Fruit fly (Drosophila melanogaster) whole organism, embryonic: ENCODE data around the gene syd.

Experiments
- CG12769 ChIP-seq: fragments of 200-800 bp; sonication (Bioruptor generic); optimal IDR thresholded peaks from 2 replicates; lab custom pipeline; 2019; ENCODE audit warnings: missing biosample characterization, mild to moderate bottlenecking, missing genetic modification characterization, moderate library complexity
- CG2199 ChIP-seq: fragments of 200-800 bp; sonication (Bioruptor generic); IDR thresholded peaks from 3 replicates; pipeline ENCODE4 v1.3.6; 2022; ENCODE audit warnings: missing biosample characterization, missing genetic modification characterization
- CG2678 ChIP-seq: fragments of 200-800 bp; sonication (Bioruptor generic); optimal IDR thresholded peaks from 3 replicates; lab custom pipeline; 2019; ENCODE audit warnings: missing biosample characterization, mild to moderate bottlenecking, missing genetic modification characterization, moderate library complexity
- CG30403 ChIP-seq: fragments of 200-800 bp; sonication (Bioruptor generic); optimal IDR thresholded peaks from 3 replicates; lab custom pipeline; 2016; ENCODE audit warnings: missing biosample characterization, missing genetic modification characterization
- CG30431 ChIP-seq: fragments of 200-800 bp; sonication (Bioruptor generic); optimal IDR thresholded peaks from 2 replicates; lab custom pipeline; 2017; ENCODE audit warnings: missing biosample characterization, missing genetic modification characterization
- CG31388 ChIP-seq: fragments of 200-800 bp; sonication (Bioruptor generic); optimal IDR thresholded peaks from 2 replicates; lab custom pipeline; 2016; ENCODE audit warnings: missing biosample characterization, missing genetic modification characterization
- CG31441 ChIP-seq: fragments of 200-800 bp; sonication (Bioruptor generic); IDR thresholded peaks from 2 replicates; pipeline ENCODE4 v1.3.6; 2022; ENCODE audit warnings: missing biosample characterization, missing genetic modification characterization
- CG34224 ChIP-seq: fragments of 200-800 bp; sonication (Bioruptor generic); IDR thresholded peaks from 3 replicates; pipeline ENCODE4 v1.3.6; 2022; ENCODE audit warnings: missing biosample characterization, missing genetic modification characterization; ENCODE audit not compliant: partially characterized antibody
- CG34376 ChIP-seq: fragments of 200-800 bp; sonication (Bioruptor generic); optimal IDR thresholded peaks from 2 replicates; lab custom pipeline; 2018; ENCODE audit warnings: missing biosample characterization, mild to moderate bottlenecking, missing genetic modification characterization
- CG3995 ChIP-seq: fragments of 200-800 bp; sonication (Bioruptor generic); optimal IDR thresholded peaks from 3 replicates; lab custom pipeline; 2016; ENCODE audit warnings: missing biosample characterization, missing genetic modification characterization
- CG4328 ChIP-seq: fragments of 200-800 bp; sonication (Bioruptor generic); optimal IDR thresholded peaks from 3 replicates; lab custom pipeline; 2017; ENCODE audit warnings: missing biosample characterization, missing genetic modification reagents, missing genetic modification characterization
- CG6854 ChIP-seq: fragments of 200-800 bp; sonication (Bioruptor generic); optimal IDR thresholded peaks from 3 replicates; lab custom pipeline; 2017; ENCODE audit warnings: missing biosample characterization, mild to moderate bottlenecking, missing genetic modification characterization
- CG8281 ChIP-seq: fragments of 200-800 bp; sonication (Bioruptor generic); optimal IDR thresholded peaks from 2 replicates; lab custom pipeline; 2018; ENCODE audit warnings: missing biosample characterization, mild to moderate bottlenecking, missing genetic modification characterization, moderate library complexity
- CG8944 ChIP-seq: fragments of 200-800 bp; sonication (Bioruptor generic); optimal IDR thresholded peaks from 3 replicates; lab custom pipeline; 2016; ENCODE audit warnings: missing biosample characterization, missing genetic modification characterization
- CG9817 ChIP-seq: fragments of 200-800 bp; sonication (Bioruptor generic); optimal IDR thresholded peaks from 2 replicates; lab custom pipeline; 2018; ENCODE audit warnings: missing biosample characterization, mild to moderate bottlenecking, missing genetic modification characterization, moderate library complexity
- CrebB ChIP-seq: fragments of 200-800 bp; sonication (Bioruptor generic); optimal IDR thresholded peaks from 3 replicates; lab custom pipeline; 2018; ENCODE audit warnings: missing biosample characterization, mild to moderate bottlenecking, missing genetic modification characterization
- Dp ChIP-seq: fragments of 200-800 bp; sonication (Bioruptor generic); optimal IDR thresholded peaks from 2 replicates; lab custom pipeline; 2018; ENCODE audit warnings: missing biosample characterization, mild to moderate bottlenecking, missing genetic modification characterization, moderate library complexity
- E2f2 ChIP-seq: fragments of 200-800 bp; sonication (Bioruptor generic); IDR thresholded peaks from 2 replicates; pipeline ENCODE4 v1.3.6; 2022; ENCODE audit warnings: missing biosample characterization, missing genetic modification characterization
- HHEX ChIP-seq: fragments of 200-800 bp; sonication (Bioruptor generic); optimal IDR thresholded peaks from 3 replicates; lab custom pipeline; 2017; ENCODE audit warnings: missing biosample characterization, mild to moderate bottlenecking, missing genetic modification characterization, missing genetic modification reagents
- Jarid2 ChIP-seq: fragments of 200-800 bp; sonication (Bioruptor generic); optimal IDR thresholded peaks from 3 replicates; lab custom pipeline; 2017; ENCODE audit warnings: mild to moderate bottlenecking, missing biosample characterization, missing genetic modification reagents, missing genetic modification characterization
- MTF-1 ChIP-seq: fragments of 200-800 bp; sonication (Bioruptor generic); optimal IDR thresholded peaks from 2 replicates; lab custom pipeline; 2018; ENCODE audit warnings: missing biosample characterization, mild to moderate bottlenecking, missing genetic modification characterization, borderline replicate concordance
- Oaz ChIP-seq: fragments of 200-800 bp; sonication (Bioruptor generic); IDR thresholded peaks from 2 replicates; pipeline ENCODE4 v1.3.6; 2022; ENCODE audit warnings: missing biosample characterization, missing genetic modification characterization
- Ssrp ChIP-seq: fragments of 200-800 bp; sonication (Bioruptor generic); optimal IDR thresholded peaks from 2 replicates; lab custom pipeline; 2018; ENCODE audit warnings: missing biosample characterization, mild to moderate bottlenecking, missing genetic modification characterization, moderate library complexity
- Tbp ChIP-seq: fragments of >200 bp; optimal IDR thresholded peaks from 2 replicates; lab custom pipeline; 2018; ENCODE audit warnings: missing biosample characterization, missing genetic modification characterization
- Usf ChIP-seq: fragments of 200-800 bp; sonication (Bioruptor generic); optimal IDR thresholded peaks from 2 replicates; lab custom pipeline; 2017; ENCODE audit warnings: missing genotype, missing biosample characterization, missing genetic modification characterization
- abd-A ChIP-seq: fragments of 200-800 bp; sonication (Bioruptor generic); optimal IDR thresholded peaks from 3 replicates; lab custom pipeline; 2019; ENCODE audit warnings: missing biosample characterization, mild to moderate bottlenecking, missing genetic modification characterization, moderate library complexity
- ac ChIP-seq: fragments of 200-800 bp; sonication (Bioruptor generic); optimal IDR thresholded peaks from 3 replicates; lab custom pipeline; 2017; ENCODE audit warnings: missing biosample characterization, mild to moderate bottlenecking, missing genetic modification characterization
- amos ChIP-seq: fragments of 200-800 bp; sonication (Bioruptor generic); IDR thresholded peaks from 2 replicates; pipeline ENCODE4 v1.3.6; 2022; ENCODE audit warnings: missing biosample characterization, missing genetic modification characterization; ENCODE audit not compliant: partially characterized antibody
- da ChIP-seq: fragments of 200-800 bp; sonication (Bioruptor generic); optimal IDR thresholded peaks from 2 replicates; lab custom pipeline; 2016; ENCODE audit warnings: missing biosample characterization, missing genetic modification characterization
- ems ChIP-seq: fragments of 200-800 bp; sonication (Bioruptor generic); optimal IDR thresholded peaks from 3 replicates; lab custom pipeline; 2016; ENCODE audit warnings: missing biosample characterization, missing genetic modification characterization
- eve ChIP-seq, 2 experiments: fragments of >200 bp; optimal IDR thresholded peaks; 2 replicates each; lab custom pipeline; 2017; ENCODE audit warnings: missing biosample characterization in 2 of 2, missing genetic modification characterization in 2 of 2
- fu2 ChIP-seq: fragments of 200-800 bp; sonication (Bioruptor generic); optimal IDR thresholded peaks from 2 replicates; lab custom pipeline; 2016; ENCODE audit warnings: missing biosample characterization, missing genetic modification characterization
- gcm ChIP-seq: fragments of 200-800 bp; sonication (Bioruptor generic); optimal IDR thresholded peaks from 2 replicates; lab custom pipeline; 2019; ENCODE audit warnings: missing biosample characterization, mild to moderate bottlenecking, missing genetic modification characterization, moderate library complexity
- grau ChIP-seq: fragments of 200-800 bp; optimal IDR thresholded peaks from 3 replicates; lab custom pipeline; 2019; ENCODE audit warnings: missing biosample characterization, mild to moderate bottlenecking, missing genetic modification characterization, moderate library complexity
- hb ChIP-seq: fragments of 200-800 bp; sonication (Bioruptor generic); IDR thresholded peaks from 3 replicates; pipeline ENCODE4 v1.3.6; 2022; ENCODE audit warnings: missing biosample characterization, missing genetic modification characterization; ENCODE audit not compliant: partially characterized antibody
- her ChIP-seq: fragments of 200-800 bp; sonication (Bioruptor generic); optimal IDR thresholded peaks from 2 replicates; lab custom pipeline; 2016; ENCODE audit warnings: missing biosample characterization, missing genetic modification characterization
- luna ChIP-seq: fragments of 200-800 bp; sonication (Bioruptor generic); optimal IDR thresholded peaks from 2 replicates; lab custom pipeline; 2016; ENCODE audit warnings: missing biosample characterization, missing genetic modification characterization
- maf-S ChIP-seq: fragments of 200-800 bp; sonication (Bioruptor generic); optimal IDR thresholded peaks from 2 replicates; lab custom pipeline; 2016; ENCODE audit warnings: missing biosample characterization, missing genetic modification characterization
- nom ChIP-seq: fragments of 200-800 bp; sonication (Bioruptor generic); optimal IDR thresholded peaks from 2 replicates; lab custom pipeline; 2017; ENCODE audit warnings: missing biosample characterization, missing genetic modification characterization, mild to moderate bottlenecking, moderate library complexity, missing genetic modification reagents
- pan ChIP-seq, 4 experiments: fragments of >200 bp in 3 of 4; fragments of 200-800 bp in 1 of 4; sonication (Bioruptor generic) in 1 of 4; optimal IDR thresholded peaks in 3 of 4; IDR thresholded peaks in 1 of 4; 2 replicates each; pipeline versions ENCODE4 v1.3.6 to Lab custom; 2017 to 2022; ENCODE audit warnings: missing biosample characterization in 2 of 4, missing genetic modification characterization in 2 of 4, mixed read lengths in 1 of 4
- pros ChIP-seq: fragments of 200-800 bp; sonication (Bioruptor generic); optimal IDR thresholded peaks from 3 replicates; lab custom pipeline; 2019; ENCODE audit warnings: missing biosample characterization, mild to moderate bottlenecking, missing genetic modification characterization, moderate library complexity
- slp2 ChIP-seq: fragments of 200-800 bp; sonication (Bioruptor generic); optimal IDR thresholded peaks from 2 replicates; lab custom pipeline; 2016; ENCODE audit warnings: missing biosample characterization, missing genetic modification characterization
- sob ChIP-seq: fragments of 200-800 bp; sonication (Bioruptor generic); IDR thresholded peaks from 2 replicates; pipeline ENCODE4 v1.3.6; 2022; ENCODE audit warnings: missing biosample characterization, missing genetic modification characterization
- sug ChIP-seq: fragments of 200-800 bp; optimal IDR thresholded peaks from 2 replicates; lab custom pipeline; 2019; ENCODE audit warnings: missing biosample characterization, mild to moderate bottlenecking, missing genetic modification characterization, moderate library complexity
- tgo ChIP-seq: fragments of 200-800 bp; sonication (Bioruptor generic); IDR thresholded peaks from 3 replicates; pipeline ENCODE4 v1.3.6; 2022; ENCODE audit warnings: missing biosample characterization, missing genetic modification characterization
- tio ChIP-seq: fragments of 200-800 bp; sonication (Bioruptor generic); optimal IDR thresholded peaks from 2 replicates; lab custom pipeline; 2017; ENCODE audit warnings: missing biosample characterization, missing genetic modification characterization, inconsistent platforms
- unc-4 ChIP-seq: fragments of 200-800 bp; sonication (Bioruptor generic); IDR thresholded peaks from 2 replicates; pipeline ENCODE4 v1.3.6; 2022; ENCODE audit warnings: missing biosample characterization, missing genetic modification characterization; ENCODE audit not compliant: partially characterized antibody
- wdn ChIP-seq: fragments of 200-800 bp; sonication (Bioruptor generic); IDR thresholded peaks from 2 replicates; pipeline ENCODE4 v1.3.6; 2022; ENCODE audit warnings: missing biosample characterization, missing genetic modification characterization
- wor ChIP-seq: fragments of 200-800 bp; sonication (Bioruptor generic); IDR thresholded peaks from 2 replicates; pipeline ENCODE4 v1.3.6; 2022; ENCODE audit warnings: missing biosample characterization, missing genetic modification characterization

The syd gene

DNA sequence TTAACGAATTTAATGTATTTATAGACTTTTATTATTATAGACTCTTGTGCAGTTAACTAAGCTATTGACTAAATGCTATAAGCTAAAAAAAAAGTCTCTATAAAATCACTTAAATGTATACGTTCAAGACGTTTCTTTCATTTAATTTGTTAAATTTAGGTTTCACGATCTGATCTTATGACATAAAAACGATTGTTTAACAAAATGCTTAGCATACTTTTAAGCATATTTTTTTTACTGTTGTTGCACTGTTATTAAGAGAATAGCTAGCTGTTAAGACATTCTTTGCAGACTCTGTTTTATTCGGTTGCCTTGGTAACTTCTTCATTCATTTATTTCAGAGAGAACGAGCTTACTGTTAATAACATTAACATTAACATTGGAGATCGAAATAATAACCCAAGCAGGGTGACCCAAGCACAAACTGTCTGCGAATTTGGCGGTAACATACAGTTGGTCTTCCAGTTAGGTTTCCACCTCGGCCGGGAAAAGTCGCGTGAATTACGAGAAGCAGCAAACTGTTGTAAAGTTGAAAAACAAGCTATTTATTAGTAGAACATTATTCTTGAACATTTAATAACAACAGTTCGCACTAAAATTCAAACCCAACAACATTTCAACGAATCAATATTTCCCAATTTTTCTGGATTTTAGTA, 67.2 kb downstream of the syd start, which contains the start of gene CG32365 (continued):
- TF ChIP-seq pros (GFP tag; lab: Kevin White, UChicago) (no peak), her (GFP tag; lab: Kevin White, UChicago) (peak; percentile 55), gcm (GFP tag; lab: Kevin White, UChicago) (peak; percentile 6), pan (optimal IDR thresholded peaks at IDR 0.05; lab: Kevin White, UChicago) (no peak), pan (GFP tag; optimal IDR thresholded peaks at IDR 0.05 in 1 of 2, IDR thresholded peaks at IDR 0.05 in 1 of 2) (no peak), maf-S (GFP tag; lab: Kevin White, UChicago) (no peak), tgo (no peak), CG12769 (tag; lab: Kevin White, UChicago) (peak; percentile 59), grau (tag; lab: Kevin White, UChicago) (peak; percentile 52), CG34224 (GFP tag; lab: Robert Waterston, UW) (0 out of 3 replicates have a peak, but pooled peaks have one; percentile 45), CG30431 (GFP tag; lab: Kevin White, UChicago) (no peak), amos (GFP tag; lab: Robert Waterston, UW) (no peak; the same call in 1 of the 2 replicates), ac (no peak), luna (GFP tag; lab: Kevin White, UChicago) (peak; percentile 22), Dp (GFP tag; lab: Kevin White, UChicago) (peak; percentile 62), MTF-1 (GFP tag; lab: Kevin White, UChicago) (peak; percentile 21), wor (GFP tag; lab: Robert Waterston, UW) (no peak), Jarid2 (peak; percentile 83), CG30403 (GFP tag; lab: Kevin White, UChicago) (no peak), CG6854 (GFP tag; lab: Kevin White, UChicago) (peak; percentile 5), tio (no peak), CG2678 (tag; lab: Kevin White, UChicago) (peak; percentile 32), abd-A (tag; lab: Kevin White, UChicago) (peak; percentile 45), da (GFP tag; lab: Kevin White, UChicago) (no peak), CG3995 (GFP tag; lab: Kevin White, UChicago) (no peak), fu2 (no peak), unc-4 (GFP tag; lab: Robert Waterston, UW) (no peak), CG8944 (GFP tag; lab: Kevin White, UChicago) (no peak), sug (tag; lab: Kevin White, UChicago) (peak; percentile 8), wdn (GFP tag; lab: Robert Waterston, UW) (no peak), hb (GFP tag; lab: Robert Waterston, UW) (no peak), CrebB (tag; lab: Kevin White, UChicago) (peak; percentile 46), CG8281 (tag; lab: Kevin White, UChicago) (no peak), eve (GFP tag; optimal IDR thresholded peaks at IDR 0.05; lab: Kevin White, UChicago) (peak in 1 of 2 experiments; percentile 76), Ssrp (no peak), CG9817 (tag; lab: Kevin White, UChicago) (no peak), CG4328 (GFP tag; lab: Kevin White, UChicago) (no peak), CG31388 (GFP tag; lab: Kevin White, UChicago) (no peak), Tbp (GFP tag; lab: Kevin White, UChicago) (no peak), Usf (GFP tag; lab: Kevin White, UChicago) (no peak), HHEX (GFP tag; lab: Kevin White, UChicago) (no peak), slp2 (no peak), E2f2 (GFP tag; lab: Robert Waterston, UW) (peak; percentile 73), CG2199 (GFP tag; lab: Robert Waterston, UW) (0 out of 3 replicates have a peak, but pooled peaks have one; percentile 50), Oaz (GFP tag; lab: Robert Waterston, UW) (no peak), ems (GFP tag; lab: Kevin White, UChicago) (no peak), CG34376 (peak; percentile 55), sob (GFP tag; lab: Robert Waterston, UW) (no peak), nom (GFP tag; lab: Kevin White, UChicago) (peak; percentile 51), CG31441 (peak; percentile 14; the same call in 1 of the 2 replicates)
